Fruit fly (Drosophila melanogaster) whole organism, embryonic: ENCODE data around the gene CG31178.

Source experiments
- Abd-B ChIP-seq: fragments of 200-800 bp; sonication (Bioruptor generic); optimal IDR thresholded peaks from 2 replicates; lab custom pipeline; 2018; ENCODE audit warnings: missing biosample characterization, mild to moderate bottlenecking, missing genetic modification characterization, moderate library complexity
- Atf6 ChIP-seq: fragments of 200-800 bp; sonication (Bioruptor generic); IDR thresholded peaks from 2 replicates; pipeline ENCODE4 v1.3.6; 2022; ENCODE audit warnings: missing biosample characterization, missing genetic modification characterization
- Bgb ChIP-seq: fragments of 200-800 bp; sonication (Bioruptor generic); IDR thresholded peaks from 2 replicates; pipeline ENCODE4 v1.3.6; 2022; ENCODE audit warnings: missing biosample characterization, missing genetic modification characterization; ENCODE audit not compliant: partially characterized antibody
- CG10565 ChIP-seq: fragments of 200-800 bp; sonication (Bioruptor generic); optimal IDR thresholded peaks from 3 replicates; lab custom pipeline; 2016; ENCODE audit warnings: missing biosample characterization, mild to moderate bottlenecking, missing genetic modification characterization
- CG11696 ChIP-seq: fragments of 200-800 bp; sonication (Bioruptor generic); IDR thresholded peaks from 2 replicates; pipeline ENCODE4 v1.3.6; 2022; ENCODE audit warnings: missing biosample characterization, missing genetic modification characterization
- CG12659 ChIP-seq: fragments of 200-800 bp; sonication (Bioruptor generic); optimal IDR thresholded peaks from 3 replicates; lab custom pipeline; 2017; ENCODE audit warnings: mild to moderate bottlenecking, missing biosample characterization, missing genetic modification reagents, missing genetic modification characterization
- CG12942 ChIP-seq: fragments of 200-800 bp; sonication (Bioruptor generic); optimal IDR thresholded peaks from 3 replicates; lab custom pipeline; 2016; ENCODE audit warnings: missing biosample characterization, missing genetic modification characterization
- CG14050 ChIP-seq: fragments of 200-800 bp; sonication (Bioruptor generic); IDR thresholded peaks from 3 replicates; pipeline ENCODE4 v1.3.6; 2022; ENCODE audit warnings: missing biosample characterization, missing genetic modification characterization
- CG14667 ChIP-seq: fragments of 200-800 bp; sonication (Bioruptor generic); IDR thresholded peaks from 2 replicates; pipeline ENCODE4 v1.3.6; 2022; ENCODE audit warnings: missing biosample characterization, missing genetic modification characterization
- CG16779 ChIP-seq: fragments of 200-800 bp; sonication (Bioruptor generic); IDR thresholded peaks from 2 replicates; pipeline ENCODE4 v1.3.6; 2022; ENCODE audit warnings: missing biosample characterization, missing genetic modification characterization
- CG17385 ChIP-seq: fragments of 200-800 bp; sonication (Bioruptor generic); optimal IDR thresholded peaks from 3 replicates; lab custom pipeline; 2018; ENCODE audit warnings: missing biosample characterization, mild to moderate bottlenecking, missing genetic modification characterization
- CG17802 ChIP-seq: fragments of 200-800 bp; sonication (Bioruptor generic); optimal IDR thresholded peaks from 2 replicates; lab custom pipeline; 2018; ENCODE audit warnings: missing biosample characterization, mild to moderate bottlenecking, missing genetic modification characterization, moderate library complexity
- CG18619 ChIP-seq: fragments of 200-800 bp; sonication (Bioruptor generic); optimal IDR thresholded peaks from 3 replicates; lab custom pipeline; 2017; ENCODE audit warnings: missing biosample characterization, mild to moderate bottlenecking, missing genetic modification characterization
- CG3163 ChIP-seq: fragments of 200-800 bp; sonication (Bioruptor generic); optimal IDR thresholded peaks from 3 replicates; lab custom pipeline; 2016; ENCODE audit warnings: missing biosample characterization, missing genetic modification characterization
- CG34224 ChIP-seq: fragments of 200-800 bp; sonication (Bioruptor generic); IDR thresholded peaks from 3 replicates; pipeline ENCODE4 v1.3.6; 2022; ENCODE audit warnings: missing biosample characterization, missing genetic modification characterization; ENCODE audit not compliant: partially characterized antibody
- CG4730 ChIP-seq: fragments of 200-800 bp; sonication (Bioruptor generic); IDR thresholded peaks from 2 replicates; pipeline ENCODE4 v1.3.6; 2022; ENCODE audit warnings: missing biosample characterization, missing genetic modification characterization
- CG5180 ChIP-seq: fragments of 200-800 bp; sonication (Bioruptor generic); optimal IDR thresholded peaks from 3 replicates; lab custom pipeline; 2017; ENCODE audit warnings: missing biosample characterization, missing genetic modification characterization, mild to moderate bottlenecking, moderate library complexity, missing genetic modification reagents
- CG6272 ChIP-seq: fragments of 200-800 bp; sonication (Bioruptor generic); IDR thresholded peaks from 2 replicates; pipeline ENCODE4 v1.3.6; 2022; ENCODE audit warnings: missing biosample characterization, missing genetic modification characterization
- CG9437 ChIP-seq: fragments of 200-800 bp; sonication (Bioruptor generic); optimal IDR thresholded peaks from 2 replicates; lab custom pipeline; 2018; ENCODE audit warnings: missing biosample characterization, mild to moderate bottlenecking, missing genetic modification characterization
- Deaf1 ChIP-seq: fragments of 200-800 bp; optimal IDR thresholded peaks from 3 replicates; lab custom pipeline; 2019; ENCODE audit warnings: missing biosample characterization, mild to moderate bottlenecking, missing genetic modification characterization, moderate library complexity
- Ets65A ChIP-seq: fragments of 200-800 bp; sonication (Bioruptor generic); peaks from one replicate; lab custom pipeline; 2016; ENCODE audit warnings: missing biosample characterization, missing genetic modification characterization
- Ets97D ChIP-seq: fragments of 200-800 bp; sonication (Bioruptor generic); optimal IDR thresholded peaks from 3 replicates; lab custom pipeline; 2016; ENCODE audit warnings: missing biosample characterization, missing genetic modification characterization
- Fer1 ChIP-seq: fragments of 200-800 bp; sonication (Bioruptor generic); optimal IDR thresholded peaks from 2 replicates; lab custom pipeline; 2017; ENCODE audit warnings: missing biosample characterization, mild to moderate bottlenecking, missing genetic modification characterization
- Gug ChIP-seq: fragments of 200-800 bp; sonication (Bioruptor generic); IDR thresholded peaks from 4 replicates; pipeline ENCODE4 v1.3.6; 2022; ENCODE audit warnings: missing biosample characterization, missing genetic modification characterization
- H15 ChIP-seq: fragments of 200-800 bp; sonication (Bioruptor generic); IDR thresholded peaks from 3 replicates; pipeline ENCODE4 v1.3.6; 2022; ENCODE audit warnings: missing biosample characterization, missing genetic modification characterization
- Jarid2 ChIP-seq: fragments of 200-800 bp; sonication (Bioruptor generic); optimal IDR thresholded peaks from 3 replicates; lab custom pipeline; 2017; ENCODE audit warnings: mild to moderate bottlenecking, missing biosample characterization, missing genetic modification reagents, missing genetic modification characterization
- MBD-R2 ChIP-seq: fragments of 200-800 bp; sonication (Bioruptor generic); IDR thresholded peaks from 2 replicates; pipeline ENCODE4 v1.3.6; 2022; ENCODE audit warnings: missing biosample characterization, missing genetic modification characterization
- Med ChIP-seq: fragments of 200-800 bp; sonication (Bioruptor generic); peaks from one replicate; lab custom pipeline; 2016; ENCODE audit warnings: missing biosample characterization, missing genetic modification characterization, mild to moderate bottlenecking, inconsistent platforms, moderate library complexity
- Meics ChIP-seq: fragments of 200-800 bp; sonication (Bioruptor generic); optimal IDR thresholded peaks from 2 replicates; lab custom pipeline; 2017; ENCODE audit warnings: missing biosample characterization, mild to moderate bottlenecking, missing genetic modification characterization
- Nf-YC ChIP-seq: fragments of 200-800 bp; optimal IDR thresholded peaks from 3 replicates; lab custom pipeline; 2019; ENCODE audit warnings: missing biosample characterization, mild to moderate bottlenecking, missing genetic modification characterization, moderate library complexity
- Sin3A ChIP-seq: fragments of >200 bp; optimal IDR thresholded peaks from 2 replicates; lab custom pipeline; 2018
- Xrp1 ChIP-seq: fragments of 200-800 bp; sonication (Bioruptor generic); IDR thresholded peaks from 2 replicates; pipeline ENCODE4 v1.3.6; 2022; ENCODE audit warnings: missing biosample characterization, missing genetic modification characterization
- YL-1 ChIP-seq: fragments of 200-800 bp; sonication (Bioruptor generic); optimal IDR thresholded peaks from 3 replicates; lab custom pipeline; 2017; ENCODE audit warnings: missing biosample characterization, mild to moderate bottlenecking, missing genetic modification characterization
- chinmo ChIP-seq: fragments of 200-800 bp; sonication (Bioruptor generic); IDR thresholded peaks from 4 replicates; pipeline ENCODE4 v1.3.6; 2022; ENCODE audit warnings: missing biosample characterization, missing genetic modification characterization; ENCODE audit not compliant: partially characterized antibody
- fd64A ChIP-seq: fragments of 200-800 bp; sonication (Bioruptor generic); optimal IDR thresholded peaks from 3 replicates; lab custom pipeline; 2018; ENCODE audit warnings: missing biosample characterization, mild to moderate bottlenecking, missing genetic modification characterization
- fu2 ChIP-seq: fragments of 200-800 bp; sonication (Bioruptor generic); optimal IDR thresholded peaks from 2 replicates; lab custom pipeline; 2016; ENCODE audit warnings: missing biosample characterization, missing genetic modification characterization
- grn ChIP-seq: fragments of 200-800 bp; sonication (Bioruptor generic); optimal IDR thresholded peaks from 3 replicates; lab custom pipeline; 2017; ENCODE audit warnings: missing biosample characterization, missing genetic modification characterization
- gt ChIP-seq: fragments of 200-800 bp; sonication (Bioruptor generic); IDR thresholded peaks from 2 replicates; pipeline ENCODE4 v1.3.6; 2022; ENCODE audit warnings: missing biosample characterization, missing genetic modification characterization
- her ChIP-seq: fragments of 200-800 bp; sonication (Bioruptor generic); optimal IDR thresholded peaks from 2 replicates; lab custom pipeline; 2016; ENCODE audit warnings: missing biosample characterization, missing genetic modification characterization
- hkb ChIP-seq, 2 experiments: fragments of 200-800 bp in 1 of 2; fragments of >200 bp in 1 of 2; sonication (Bioruptor generic) in 1 of 2; IDR thresholded peaks in 1 of 2; optimal IDR thresholded peaks in 1 of 2; 2 replicates each; pipeline versions ENCODE4 v1.3.6 to Lab custom; 2017 to 2022; ENCODE audit warnings: missing biosample characterization in 1 of 2, missing genetic modification characterization in 1 of 2
- kah ChIP-seq: fragments of 200-800 bp; sonication (Bioruptor generic); optimal IDR thresholded peaks from 2 replicates; lab custom pipeline; 2018; ENCODE audit warnings: missing biosample characterization, mild to moderate bottlenecking, missing genetic modification characterization
- luna ChIP-seq: fragments of 200-800 bp; sonication (Bioruptor generic); optimal IDR thresholded peaks from 2 replicates; lab custom pipeline; 2016; ENCODE audit warnings: missing biosample characterization, missing genetic modification characterization
- mld ChIP-seq: fragments of 200-800 bp; sonication (Bioruptor generic); IDR thresholded peaks from 3 replicates; pipeline ENCODE4 v1.3.6; 2022; ENCODE audit warnings: missing biosample characterization, missing genetic modification characterization; ENCODE audit not compliant: partially characterized antibody
- nom ChIP-seq: fragments of 200-800 bp; sonication (Bioruptor generic); optimal IDR thresholded peaks from 2 replicates; lab custom pipeline; 2017; ENCODE audit warnings: missing biosample characterization, missing genetic modification characterization, mild to moderate bottlenecking, moderate library complexity, missing genetic modification reagents
- pros ChIP-seq: fragments of 200-800 bp; sonication (Bioruptor generic); optimal IDR thresholded peaks from 3 replicates; lab custom pipeline; 2019; ENCODE audit warnings: missing biosample characterization, mild to moderate bottlenecking, missing genetic modification characterization, moderate library complexity
- so ChIP-seq: fragments of 200-800 bp; sonication (Bioruptor generic); IDR thresholded peaks from 3 replicates; pipeline ENCODE4 v1.3.6; 2022; ENCODE audit warnings: missing biosample characterization, missing genetic modification characterization
- sr ChIP-seq: fragments of 200-800 bp; sonication (Bioruptor generic); IDR thresholded peaks from 3 replicates; pipeline ENCODE4 v1.3.6; 2022; ENCODE audit warnings: missing biosample characterization, missing genetic modification characterization
- unc-4 ChIP-seq: fragments of 200-800 bp; sonication (Bioruptor generic); IDR thresholded peaks from 2 replicates; pipeline ENCODE4 v1.3.6; 2022; ENCODE audit warnings: missing biosample characterization, missing genetic modification characterization; ENCODE audit not compliant: partially characterized antibody
- usp ChIP-seq: fragments of >200 bp; optimal IDR thresholded peaks from 2 replicates; lab custom pipeline; 2017; ENCODE audit warnings: missing biosample characterization, missing genetic modification characterization
- vnd ChIP-seq: fragments of 200-800 bp; sonication (Bioruptor generic); IDR thresholded peaks from 3 replicates; pipeline ENCODE4 v1.3.6; 2022; ENCODE audit warnings: missing biosample characterization, missing genetic modification characterization; ENCODE audit not compliant: partially characterized antibody
- zfh2 ChIP-seq: fragments of 200-800 bp; sonication (Bioruptor generic); optimal IDR thresholded peaks from 2 replicates; lab custom pipeline; 2016; ENCODE audit warnings: missing biosample characterization, missing genetic modification characterization

CG31178 gene

DNA sequence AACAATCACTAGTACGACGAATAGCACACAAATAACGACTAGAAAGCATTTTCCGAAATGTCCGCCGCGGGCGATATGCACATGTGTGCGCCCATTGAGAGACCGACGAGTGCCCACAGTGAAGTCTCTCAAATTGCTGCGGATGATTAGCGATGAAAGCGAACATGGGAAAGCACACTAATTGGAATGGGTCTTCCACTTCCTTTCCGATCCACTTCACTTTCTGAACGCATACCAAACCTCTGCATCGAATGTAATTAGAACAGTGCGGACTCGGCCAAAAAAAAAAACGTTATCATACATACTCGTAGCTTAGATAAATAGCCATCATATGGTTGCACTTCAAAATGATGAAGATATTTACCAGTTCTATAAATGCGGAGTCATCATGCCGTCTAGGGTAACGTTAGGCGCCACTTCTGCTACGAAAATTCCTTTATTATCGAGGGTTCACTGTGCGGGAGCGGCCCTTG is 23.5 kb upstream of the CG31178 start (continued):
- TF ChIP-seq CG6272 (GFP tag; lab: Robert Waterston, UW) (0 out of 2 replicates have a peak, but pooled peaks have one; percentile 12), Sin3A (lab: Kevin White, UChicago) (no peak), sr (GFP tag; lab: Robert Waterston, UW) (no peak), CG34224 (GFP tag; lab: Robert Waterston, UW) (no peak), Atf6 (GFP tag; lab: Robert Waterston, UW) (no peak; the same call in 1 of the 2 replicates), Gug (GFP tag; lab: Robert Waterston, UW) (0 out of 4 replicates have a peak, but pooled peaks have one; percentile 36), Abd-B (GFP tag; lab: Kevin White, UChicago) (peak; percentile 48), usp (GFP tag; lab: Kevin White, UChicago) (no peak), CG5180 (GFP tag; lab: Kevin White, UChicago) (peak; percentile 3), Ets65A (GFP tag; lab: Kevin White, UChicago) (peak; percentile 89), mld (GFP tag; lab: Robert Waterston, UW) (no peak), Xrp1 (GFP tag; lab: Robert Waterston, UW) (peak; percentile 72), CG14050 (GFP tag; lab: Robert Waterston, UW) (no peak), H15 (GFP tag; lab: Robert Waterston, UW) (peak; percentile 23; the same call in 1 of the 3 replicates), CG4730 (GFP tag; lab: Robert Waterston, UW) (no peak), Bgb (GFP tag; lab: Robert Waterston, UW) (no peak), pros (GFP tag; lab: Kevin White, UChicago) (peak; percentile 51), CG12942 (GFP tag; lab: Kevin White, UChicago) (peak; percentile 3), CG14667 (GFP tag; lab: Robert Waterston, UW) (no peak), nom (GFP tag; lab: Kevin White, UChicago) (no peak), CG11696 (no peak), fd64A (peak; percentile 22), Deaf1 (tag; lab: Kevin White, UChicago) (no peak), luna (GFP tag; lab: Kevin White, UChicago) (no peak), unc-4 (GFP tag; lab: Robert Waterston, UW) (no peak), CG18619 (peak; percentile 21), CG9437 (GFP tag; lab: Kevin White, UChicago) (peak; percentile 11), Fer1 (no peak), CG10565 (GFP tag; lab: Kevin White, UChicago) (no peak), her (GFP tag; lab: Kevin White, UChicago) (peak; percentile 2), so (GFP tag; lab: Robert Waterston, UW) (no peak), zfh2 (GFP tag; lab: Kevin White, UChicago) (no peak), Med (GFP tag; lab: Kevin White, UChicago) (peak; percentile 73), fu2 (GFP tag; lab: Kevin White, UChicago) (no peak), CG17802 (tag; lab: Kevin White, UChicago) (no peak), kah (GFP tag; lab: Kevin White, UChicago) (no peak), YL-1 (peak; percentile 1), CG12659 (GFP tag; lab: Kevin White, UChicago) (peak; percentile 36), grn (peak; percentile 6), CG17385 (peak; percentile 57), Nf-YC (no peak), Meics (no peak), chinmo (no peak), Jarid2 (GFP tag; lab: Kevin White, UChicago) (no peak), CG3163 (peak; percentile 35), Ets97D (GFP tag; lab: Kevin White, UChicago) (no peak), MBD-R2 (GFP tag; lab: Robert Waterston, UW) (peak; percentile 21; the same call in 1 of the 2 replicates), gt (GFP tag; lab: Robert Waterston, UW) (no peak), CG16779 (GFP tag; lab: Robert Waterston, UW) (no peak), vnd (no peak), hkb (optimal IDR thresholded peaks at IDR 0.05; lab: Kevin White, UChicago) (no peak), hkb (GFP tag; IDR thresholded peaks at IDR 0.05; lab: Robert Waterston, UW) (no peak)
